Worm (Caenorhabditis elegans) whole organism, midembryonic: ENCODE results near the gene F43D2.7.

Source experiments
- cog-1 ChIP-seq: sonication (generic microtip); optimal IDR thresholded peaks from 2 replicates; lab custom pipeline; 2016; ENCODE audit warnings: missing genetic modification characterization, missing compliant biosample characterization
- flt-1 ChIP-seq: fragments of 200-800 bp; sonication (Bioruptor generic); IDR thresholded peaks from 2 replicates; pipeline ENCODE4 v1.3.6; 2022; ENCODE audit warnings: missing genetic modification characterization, missing compliant biosample characterization
- klf-2 ChIP-seq: fragments of 200-800 bp; sonication (Bioruptor generic); conservative IDR thresholded peaks from 2 replicates; pipeline ENCODE4 v1.3.6; 2022; ENCODE audit warnings: missing genetic modification reagents, missing genetic modification characterization, missing compliant biosample characterization
- med-1 ChIP-seq: sonication (generic microtip); optimal IDR thresholded peaks from 2 replicates; lab custom pipeline; 2017; ENCODE audit warnings: missing genetic modification characterization, mild to moderate bottlenecking, missing compliant biosample characterization, antibody characterized with exemption, missing genetic modification reagents; ENCODE audit not compliant: insufficient read depth
- ref-1 ChIP-seq: fragments of 200-800 bp; sonication (Bioruptor generic); conservative IDR thresholded peaks from 2 replicates; pipeline ENCODE4 v1.3.6; 2022; ENCODE audit warnings: missing genetic modification reagents, missing genetic modification characterization, missing compliant biosample characterization

ce11 chrV:14625662-14626061, 14.3 kb downstream of the F43D2.7 start:
- no peak for TF ChIP-seq flt-1 (GFP tag; lab: Robert Waterston, UW)
- no peak for TF ChIP-seq klf-2
- TF ChIP-seq med-1 (GFP tag; lab: Kevin White, UChicago): no peak
- TF ChIP-seq ref-1: no peak
- TF ChIP-seq cog-1 (tag; lab: Kevin White, UChicago): no peak
